Worm (Caenorhabditis elegans): ENCODE measurements around the gene srg-37.

- TF ChIP-seq xbp-1 (tag; optimal IDR thresholded peaks at IDR 0.05), result no peak
- no peak for TF ChIP-seq lin-35 (GFP tag; optimal IDR thresholded peaks at IDR 0.05)
- TF ChIP-seq efl-1 (optimal IDR thresholded peaks at IDR 0.05), result no peak
- peak in 1 of 2 experiments; percentile 4 for TF ChIP-seq efl-1 (GFP tag; optimal IDR thresholded peaks at IDR 0.05 in 1 of 2)
- TF ChIP-seq unc-130 (tag; optimal IDR thresholded peaks at IDR 0.05), result no peak
- no peak for TF ChIP-seq ces-1 (GFP tag; optimal IDR thresholded peaks at IDR 0.05)
- no peak for TF ChIP-seq nhr-237 (tag; optimal IDR thresholded peaks at IDR 0.05)
Observed at ce11 chrX:14225273-14225672, 9.6 kb downstream of the srg-37 start, which contains the start of gene cyp-13B2.
